Fruit fly (Drosophila melanogaster) whole organism, embryonic: ENCODE data around the gene Dhps.

Experiments
- Aef1 ChIP-seq: fragments of 200-800 bp; sonication (Bioruptor generic); IDR thresholded peaks from 3 replicates; pipeline ENCODE4 v1.3.6; 2022; ENCODE audit warnings: missing biosample characterization, missing genetic modification characterization
- Atf6 ChIP-seq: fragments of 200-800 bp; sonication (Bioruptor generic); IDR thresholded peaks from 2 replicates; pipeline ENCODE4 v1.3.6; 2022; ENCODE audit warnings: missing biosample characterization, missing genetic modification characterization
- B-H2 ChIP-seq: fragments of 200-800 bp; sonication (Bioruptor generic); optimal IDR thresholded peaks from 2 replicates; lab custom pipeline; 2018; ENCODE audit warnings: missing biosample characterization, mild to moderate bottlenecking, missing genetic modification characterization
- C15 ChIP-seq: fragments of 200-800 bp; sonication (Bioruptor generic); IDR thresholded peaks from 3 replicates; pipeline ENCODE4 v1.3.6; 2022; ENCODE audit warnings: missing biosample characterization, missing genetic modification characterization
- CG10274 ChIP-seq: fragments of 200-800 bp; sonication (Bioruptor generic); optimal IDR thresholded peaks from 3 replicates; lab custom pipeline; 2017; ENCODE audit warnings: missing biosample characterization, mild to moderate bottlenecking, missing genetic modification characterization
- CG11456 ChIP-seq: fragments of 200-800 bp; sonication (Bioruptor generic); IDR thresholded peaks from 3 replicates; pipeline ENCODE4 v1.3.6; 2022; ENCODE audit warnings: missing biosample characterization, missing genetic modification characterization
- CG12744 ChIP-seq: fragments of 200-800 bp; sonication (Bioruptor generic); optimal IDR thresholded peaks from 2 replicates; lab custom pipeline; 2016; ENCODE audit warnings: missing biosample characterization, missing genetic modification characterization
- CG13296 ChIP-seq: fragments of 200-800 bp; sonication (Bioruptor generic); optimal IDR thresholded peaks from 3 replicates; lab custom pipeline; 2018; ENCODE audit warnings: missing biosample characterization, mild to moderate bottlenecking, missing genetic modification characterization
- CG14014 ChIP-seq: fragments of 200-800 bp; sonication (Bioruptor generic); IDR thresholded peaks from 2 replicates; pipeline ENCODE4 v1.3.6; 2022; ENCODE audit warnings: missing biosample characterization, missing genetic modification characterization
- CG14667 ChIP-seq: fragments of 200-800 bp; sonication (Bioruptor generic); IDR thresholded peaks from 2 replicates; pipeline ENCODE4 v1.3.6; 2022; ENCODE audit warnings: missing biosample characterization, missing genetic modification characterization
- CG1603 ChIP-seq: fragments of 200-800 bp; sonication (Bioruptor generic); optimal IDR thresholded peaks from 2 replicates; lab custom pipeline; 2019; ENCODE audit warnings: missing biosample characterization, mild to moderate bottlenecking, missing genetic modification characterization, moderate library complexity
- CG17568 ChIP-seq: fragments of 200-800 bp; sonication (Bioruptor generic); optimal IDR thresholded peaks from 2 replicates; lab custom pipeline; 2018; ENCODE audit warnings: missing biosample characterization, mild to moderate bottlenecking, missing genetic modification characterization, moderate library complexity
- CG31224 ChIP-seq: fragments of 200-800 bp; sonication (Bioruptor generic); IDR thresholded peaks from 2 replicates; pipeline ENCODE4 v1.3.6; 2022; ENCODE audit warnings: missing biosample characterization, missing genetic modification characterization
- CG32772 ChIP-seq: fragments of 200-800 bp; sonication (Bioruptor generic); IDR thresholded peaks from 2 replicates; pipeline ENCODE4 v1.3.6; 2022; ENCODE audit warnings: missing biosample characterization, missing genetic modification characterization
- CG3407 ChIP-seq: fragments of 200-800 bp; sonication (Bioruptor generic); optimal IDR thresholded peaks from 2 replicates; lab custom pipeline; 2018; ENCODE audit warnings: missing biosample characterization, mild to moderate bottlenecking, missing genetic modification characterization
- CG3995 ChIP-seq: fragments of 200-800 bp; sonication (Bioruptor generic); optimal IDR thresholded peaks from 3 replicates; lab custom pipeline; 2016; ENCODE audit warnings: missing biosample characterization, missing genetic modification characterization
- CG5180 ChIP-seq: fragments of 200-800 bp; sonication (Bioruptor generic); optimal IDR thresholded peaks from 3 replicates; lab custom pipeline; 2017; ENCODE audit warnings: missing biosample characterization, missing genetic modification characterization, mild to moderate bottlenecking, moderate library complexity, missing genetic modification reagents
- CG7786 ChIP-seq: fragments of 200-800 bp; sonication (Bioruptor generic); optimal IDR thresholded peaks from 2 replicates; lab custom pipeline; 2016; ENCODE audit warnings: missing biosample characterization, missing genetic modification characterization
- D19A ChIP-seq: fragments of 200-800 bp; optimal IDR thresholded peaks from 3 replicates; lab custom pipeline; 2019; ENCODE audit warnings: missing biosample characterization, mild to moderate bottlenecking, missing genetic modification characterization, moderate library complexity
- Dll ChIP-seq: fragments of 200-800 bp; sonication (Bioruptor generic); IDR thresholded peaks from 4 replicates; pipeline ENCODE4 v1.3.6; 2022; ENCODE audit warnings: missing biosample characterization, missing genetic modification characterization; ENCODE audit not compliant: partially characterized antibody
- Doc3 ChIP-seq: fragments of 200-800 bp; sonication (Bioruptor generic); IDR thresholded peaks from 3 replicates; pipeline ENCODE4 v1.3.6; 2022; ENCODE audit warnings: missing biosample characterization, missing genetic modification characterization; ENCODE audit not compliant: partially characterized antibody
- Dref ChIP-seq: fragments of 200-800 bp; sonication (Bioruptor generic); IDR thresholded peaks from 2 replicates; pipeline ENCODE4 v1.3.6; 2022; ENCODE audit warnings: missing biosample characterization, missing genetic modification characterization
- Hey ChIP-seq: fragments of 200-800 bp; sonication (Bioruptor generic); optimal IDR thresholded peaks from 3 replicates; lab custom pipeline; 2018; ENCODE audit warnings: missing biosample characterization, mild to moderate bottlenecking, missing genetic modification characterization
- Max ChIP-seq: fragments of 200-800 bp; sonication (Bioruptor generic); optimal IDR thresholded peaks from 2 replicates; lab custom pipeline; 2016; ENCODE audit warnings: missing biosample characterization, mild to moderate bottlenecking, missing genetic modification characterization
- Meics ChIP-seq: fragments of 200-800 bp; sonication (Bioruptor generic); optimal IDR thresholded peaks from 2 replicates; lab custom pipeline; 2017; ENCODE audit warnings: missing biosample characterization, mild to moderate bottlenecking, missing genetic modification characterization
- Optix ChIP-seq: fragments of 200-800 bp; sonication (Bioruptor generic); IDR thresholded peaks from 3 replicates; pipeline ENCODE4 v1.3.6; 2022; ENCODE audit warnings: missing biosample characterization, missing genetic modification characterization
- Pdp1 ChIP-seq, 2 experiments: fragments of 200-800 bp; sonication (Bioruptor generic); optimal IDR thresholded peaks; 3 replicates each; lab custom pipeline; 2016; ENCODE audit warnings: missing biosample characterization in 2 of 2, missing genetic modification characterization in 2 of 2, mild to moderate bottlenecking in 1 of 2, moderate library complexity in 1 of 2
- Ravus ChIP-seq: fragments of 200-800 bp; sonication (Bioruptor generic); IDR thresholded peaks from 2 replicates; pipeline ENCODE4 v1.3.6; 2022; ENCODE audit warnings: missing biosample characterization, missing genetic modification characterization
- Rx ChIP-seq: fragments of 200-800 bp; sonication (Bioruptor generic); IDR thresholded peaks from 2 replicates; pipeline ENCODE4 v1.3.6; 2022; ENCODE audit warnings: missing biosample characterization, missing genetic modification characterization
- Six4 ChIP-seq: fragments of 200-800 bp; sonication (Bioruptor generic); optimal IDR thresholded peaks from 2 replicates; lab custom pipeline; 2016; ENCODE audit warnings: missing biosample characterization, missing genetic modification characterization
- ac ChIP-seq: fragments of 200-800 bp; sonication (Bioruptor generic); optimal IDR thresholded peaks from 3 replicates; lab custom pipeline; 2017; ENCODE audit warnings: missing biosample characterization, mild to moderate bottlenecking, missing genetic modification characterization
- ase ChIP-seq: fragments of 200-800 bp; sonication (Bioruptor generic); IDR thresholded peaks from 3 replicates; pipeline ENCODE4 v1.3.6; 2022; ENCODE audit warnings: missing biosample characterization, missing genetic modification characterization
- ato ChIP-seq: fragments of 200-800 bp; sonication (Bioruptor generic); IDR thresholded peaks from 2 replicates; pipeline ENCODE4 v1.3.6; 2022; ENCODE audit warnings: missing biosample characterization, missing genetic modification characterization; ENCODE audit not compliant: partially characterized antibody
- az2 ChIP-seq: fragments of 200-800 bp; sonication (Bioruptor generic); optimal IDR thresholded peaks from 3 replicates; lab custom pipeline; 2016; ENCODE audit warnings: missing biosample characterization, missing genetic modification characterization
- bsh ChIP-seq, 2 experiments: fragments of 200-800 bp; sonication (Bioruptor generic); optimal IDR thresholded peaks; 2 replicates each; lab custom pipeline; 2017 to 2018; ENCODE audit warnings: mild to moderate bottlenecking in 2 of 2, missing biosample characterization in 2 of 2, missing genetic modification characterization in 2 of 2, moderate library complexity in 1 of 2
- ci ChIP-seq: fragments of 200-800 bp; sonication (Bioruptor generic); IDR thresholded peaks from 3 replicates; pipeline ENCODE4 v1.3.6; 2022; ENCODE audit warnings: missing biosample characterization, missing genetic modification characterization
- gce ChIP-seq: fragments of 200-800 bp; sonication (Bioruptor generic); IDR thresholded peaks from 3 replicates; pipeline ENCODE4 v1.3.6; 2022; ENCODE audit warnings: missing biosample characterization, missing genetic modification characterization
- gro ChIP-seq: fragments of 200-800 bp; sonication (Bioruptor generic); optimal IDR thresholded peaks from 2 replicates; lab custom pipeline; 2016; ENCODE audit warnings: missing biosample characterization, missing genetic modification characterization
- lbe ChIP-seq: fragments of 200-800 bp; sonication (Bioruptor generic); optimal IDR thresholded peaks from 2 replicates; lab custom pipeline; 2016; ENCODE audit warnings: missing biosample characterization, mild to moderate bottlenecking, missing genetic modification characterization
- luna ChIP-seq: fragments of 200-800 bp; sonication (Bioruptor generic); optimal IDR thresholded peaks from 2 replicates; lab custom pipeline; 2016; ENCODE audit warnings: missing biosample characterization, missing genetic modification characterization
- nerfin-1 ChIP-seq: fragments of 200-800 bp; sonication (Bioruptor generic); optimal IDR thresholded peaks from 3 replicates; lab custom pipeline; 2019; ENCODE audit warnings: missing biosample characterization, mild to moderate bottlenecking, missing genetic modification characterization, moderate library complexity
- p53 ChIP-seq: fragments of 200-800 bp; sonication (Bioruptor generic); optimal IDR thresholded peaks from 2 replicates; lab custom pipeline; 2016; ENCODE audit warnings: missing biosample characterization, missing genetic modification characterization
- slou ChIP-seq: fragments of 200-800 bp; sonication (Bioruptor generic); optimal IDR thresholded peaks from 3 replicates; lab custom pipeline; 2016; ENCODE audit warnings: missing biosample characterization, missing genetic modification characterization
- stc ChIP-seq: fragments of 200-800 bp; sonication (Bioruptor generic); IDR thresholded peaks from 2 replicates; pipeline ENCODE4 v1.3.6; 2022; ENCODE audit warnings: missing biosample characterization, missing genetic modification characterization
- tap ChIP-seq: fragments of 200-800 bp; optimal IDR thresholded peaks from 3 replicates; lab custom pipeline; 2019; ENCODE audit warnings: missing biosample characterization, mild to moderate bottlenecking, missing genetic modification characterization, moderate library complexity
- tio ChIP-seq: fragments of 200-800 bp; sonication (Bioruptor generic); optimal IDR thresholded peaks from 2 replicates; lab custom pipeline; 2017; ENCODE audit warnings: missing biosample characterization, missing genetic modification characterization, inconsistent platforms
- vnd ChIP-seq: fragments of 200-800 bp; sonication (Bioruptor generic); IDR thresholded peaks from 3 replicates; pipeline ENCODE4 v1.3.6; 2022; ENCODE audit warnings: missing biosample characterization, missing genetic modification characterization; ENCODE audit not compliant: partially characterized antibody
- wek ChIP-seq: fragments of 200-800 bp; sonication (Bioruptor generic); optimal IDR thresholded peaks from 3 replicates; lab custom pipeline; 2018; ENCODE audit warnings: missing biosample characterization, mild to moderate bottlenecking, missing genetic modification characterization, moderate library complexity
- z ChIP-seq: fragments of 200-800 bp; sonication (Bioruptor generic); IDR thresholded peaks from 3 replicates; pipeline ENCODE4 v1.3.6; 2022; ENCODE audit warnings: missing biosample characterization, missing genetic modification characterization

The Dhps gene

DNA sequence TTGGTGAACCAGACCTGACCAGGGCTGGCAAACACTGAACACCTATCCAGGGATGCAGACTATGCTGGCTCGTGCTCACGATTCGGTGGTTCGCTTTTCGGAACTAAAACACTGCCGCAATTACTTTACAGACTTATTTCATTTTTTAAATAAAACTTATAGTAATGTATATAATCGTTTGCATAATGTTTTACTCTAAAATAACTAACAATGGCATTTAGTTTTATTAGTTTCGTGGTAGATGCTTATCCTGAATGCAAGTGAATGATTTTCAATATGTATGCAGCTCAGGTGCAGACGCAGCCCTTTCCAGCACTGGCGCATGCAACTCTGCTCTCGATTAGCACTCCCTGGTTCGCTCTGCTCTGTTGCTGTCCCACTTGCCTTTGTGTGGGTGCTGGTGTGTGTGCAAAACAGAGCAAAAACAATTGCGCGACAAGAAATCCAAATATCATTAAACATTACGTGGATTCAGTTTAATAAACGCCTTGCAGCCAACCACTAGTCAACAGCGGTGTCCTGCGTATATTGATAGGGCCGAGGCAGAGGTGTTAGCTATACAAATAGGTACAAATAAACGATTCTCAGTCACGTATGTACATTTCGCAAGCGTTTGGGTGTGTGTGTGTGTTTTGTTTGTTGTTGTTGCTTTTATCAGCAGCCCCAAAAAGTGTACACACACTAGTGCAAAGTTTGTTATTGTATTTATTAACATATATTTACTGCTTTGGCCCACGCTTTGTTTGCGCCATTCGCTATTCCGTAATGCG, 11.2 kb upstream of the Dhps start, which contains the start of the genes ERR and Atg18a (continued):
- TF ChIP-seq CG12744 (peak; percentile 63), CG13296 (peak; percentile 51), Atf6 (GFP tag; lab: Robert Waterston, UW) (peak; percentile 86), Aef1 (peak; percentile 91), CG31224 (GFP tag; lab: Robert Waterston, UW) (peak; percentile 78), CG11456 (GFP tag; lab: Robert Waterston, UW) (peak; percentile 90), wek (GFP tag; lab: Kevin White, UChicago) (no peak), CG7786 (GFP tag; lab: Kevin White, UChicago) (peak; percentile 83), CG32772 (GFP tag; lab: Robert Waterston, UW) (peak; percentile 89), bsh (GFP tag; optimal IDR thresholded peaks at IDR 0.05; lab: Kevin White, UChicago) (peak in 1 of 2 experiments; percentile 73), Dref (GFP tag; lab: Robert Waterston, UW) (peak; percentile 48; the same call in 1 of the 2 replicates), D19A (tag; lab: Kevin White, UChicago) (no peak), CG10274 (GFP tag; lab: Kevin White, UChicago) (peak; percentile 28), lbe (GFP tag; lab: Kevin White, UChicago) (peak; percentile 65), CG1603 (tag; lab: Kevin White, UChicago) (peak; percentile 72), B-H2 (GFP tag; lab: Kevin White, UChicago) (peak; percentile 85), Hey (peak; percentile 57), stc (GFP tag; lab: Robert Waterston, UW) (peak; percentile 40; the same call in 1 of the 2 replicates), ci (GFP tag; lab: Robert Waterston, UW) (peak; percentile 82), luna (peak; percentile 23), C15 (GFP tag; lab: Robert Waterston, UW) (peak; percentile 19; the same call in 1 of the 3 replicates), tio (GFP tag; lab: Kevin White, UChicago) (no peak), CG3407 (GFP tag; lab: Kevin White, UChicago) (peak; percentile 28), Rx (GFP tag; lab: Robert Waterston, UW) (peak; percentile 82), Max (GFP tag; lab: Kevin White, UChicago) (peak; percentile 81), ato (no peak), CG14014 (GFP tag; lab: Robert Waterston, UW) (peak; percentile 85), CG17568 (GFP tag; lab: Kevin White, UChicago) (no peak), Ravus (peak; percentile 41), Meics (GFP tag; lab: Kevin White, UChicago) (peak; percentile 80), tap (tag; lab: Kevin White, UChicago) (no peak), Dll (GFP tag; lab: Robert Waterston, UW) (peak; percentile 67), Doc3 (GFP tag; lab: Robert Waterston, UW) (peak; percentile 51; the same call in 1 of the 3 replicates), CG3995 (GFP tag; lab: Kevin White, UChicago) (peak; percentile 51), ac (GFP tag; lab: Kevin White, UChicago) (no peak), Optix (peak; percentile 61; the same call in 2 of the 3 replicates), CG5180 (GFP tag; lab: Kevin White, UChicago) (peak; percentile 19), slou (GFP tag; lab: Kevin White, UChicago) (peak; percentile 87), az2 (peak; percentile 82), ase (GFP tag; lab: Robert Waterston, UW) (peak; percentile 78), z (GFP tag; lab: Robert Waterston, UW) (no peak), gce (peak; percentile 48; the same call in 1 of the 3 replicates), vnd (GFP tag; lab: Robert Waterston, UW) (peak; percentile 60; the same call in 2 of the 3 replicates), p53 (GFP tag; lab: Kevin White, UChicago) (peak; percentile 8), Pdp1 (GFP tag; optimal IDR thresholded peaks at IDR 0.05; lab: Kevin White, UChicago) (peak; percentile 61 to 89), CG14667 (peak; percentile 89), gro (GFP tag; lab: Kevin White, UChicago) (peak; percentile 66), Six4 (GFP tag; lab: Kevin White, UChicago) (peak; percentile 44), nerfin-1 (tag; lab: Kevin White, UChicago) (peak; percentile 72)
